Worm (Caenorhabditis elegans): ENCODE measurements around the gene Y57G11C.1147.

DNA sequence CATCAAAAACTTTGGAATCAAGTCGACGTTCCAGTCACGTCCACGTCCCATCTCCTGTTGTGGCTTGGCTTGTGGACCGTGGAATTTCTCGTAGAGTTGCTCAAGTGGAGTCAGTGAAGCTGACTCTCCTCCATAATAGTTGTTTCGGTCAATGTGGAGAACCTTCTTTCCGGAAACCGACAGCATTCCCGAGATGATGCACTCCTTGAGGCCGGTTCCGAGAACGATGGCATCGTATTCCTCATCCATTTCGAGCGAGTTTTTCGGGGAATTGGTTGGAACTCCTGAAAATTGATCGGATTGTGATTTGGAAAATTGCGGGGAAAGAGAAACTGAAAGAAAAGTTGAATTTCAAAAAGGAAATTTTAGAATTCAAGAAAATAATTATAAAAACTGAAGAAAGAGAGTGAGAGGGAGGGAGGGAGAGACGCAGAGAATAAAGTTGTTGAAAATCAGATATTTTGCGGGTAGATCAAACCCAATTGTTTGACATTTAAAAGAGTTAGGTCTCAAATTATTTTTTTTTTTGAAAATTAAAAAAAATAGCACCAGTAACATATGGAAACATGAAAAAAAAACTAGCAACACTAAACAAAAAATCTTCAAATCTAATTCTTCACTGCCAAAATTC lies 4.6 kb downstream of the Y57G11C.1147 start, which contains the start of gene gdi-1:
- TF ChIP-seq ref-1 (GFP tag; conservative IDR thresholded peaks at IDR 0.05) (no peak), cog-1 (tag; optimal IDR thresholded peaks at IDR 0.05) (no peak)

Data from whole organism, midembryonic.